Fruit fly (Drosophila melanogaster) whole organism: ENCODE measurements around the gene PIG-Wb.

ENCODE experiments used
- CG8478 ChIP-seq: fragments of >200 bp; optimal IDR thresholded peaks from 2 replicates; lab custom pipeline; 2018; ENCODE audit warnings: inconsistent platforms
- Dll ChIP-seq: fragments of >200 bp; optimal IDR thresholded peaks from 2 replicates; lab custom pipeline; 2017
- EcR ChIP-seq, 2 experiments: fragments of >200 bp; optimal IDR thresholded peaks; 2 replicates each; lab custom pipeline; 2017; ENCODE audit warnings: missing biosample characterization in 2 of 2, missing genetic modification characterization in 2 of 2, missing genetic modification reagents in 2 of 2
- pan ChIP-seq: fragments of >200 bp; optimal IDR thresholded peaks from 2 replicates; lab custom pipeline; 2017
- psq ChIP-seq: fragments of >200 bp; optimal IDR thresholded peaks from 2 replicates; lab custom pipeline; 2017
- usp ChIP-seq: fragments of >200 bp; optimal IDR thresholded peaks from 2 replicates; lab custom pipeline; 2017; ENCODE audit warnings: missing biosample characterization, missing genetic modification characterization, mixed read lengths

PIG-Wb gene

dm6 chr3L:1746338-1747199, 8.7 kb upstream of the PIG-Wb start, which contains the start of gene CG13921:
Gene CG13921 (plus strand): TSS chr3L:1746907.
- TF ChIP-seq psq (lab: Kevin White, UChicago) = no peak
- TF ChIP-seq EcR (GFP tag; optimal IDR thresholded peaks at IDR 0.05; lab: Kevin White, UChicago) = no peak
- no peak for TF ChIP-seq Dll (lab: Kevin White, UChicago)
- TF ChIP-seq usp (GFP tag; lab: Kevin White, UChicago) = no peak
- no peak for TF ChIP-seq pan (lab: Kevin White, UChicago)
- no peak for TF ChIP-seq CG8478 (lab: Kevin White, UChicago)

dm6 chr3L:1745432-1745831, 7.5 kb upstream of the PIG-Wb start:
- no peak for TF ChIP-seq usp (GFP tag; lab: Kevin White, UChicago)
- TF ChIP-seq Dll (lab: Kevin White, UChicago) = no peak
- no peak for TF ChIP-seq psq (lab: Kevin White, UChicago)
- TF ChIP-seq EcR (GFP tag; optimal IDR thresholded peaks at IDR 0.05; lab: Kevin White, UChicago) = no peak
- TF ChIP-seq CG8478 (lab: Kevin White, UChicago) = no peak
- TF ChIP-seq pan (lab: Kevin White, UChicago) = no peak

dm6 chr3L:1742552-1743097, 4.7 kb upstream of the PIG-Wb start:
- no peak for TF ChIP-seq Dll (lab: Kevin White, UChicago)
- TF ChIP-seq usp (GFP tag; lab: Kevin White, UChicago) = no peak
- TF ChIP-seq CG8478 (lab: Kevin White, UChicago) = no peak
- TF ChIP-seq EcR (GFP tag; optimal IDR thresholded peaks at IDR 0.05; lab: Kevin White, UChicago) = no peak
- no peak for TF ChIP-seq psq (lab: Kevin White, UChicago)
- TF ChIP-seq pan (lab: Kevin White, UChicago) = no peak

dm6 chr3L:1741655-1742551, 4.0 kb upstream of the PIG-Wb start:
- TF ChIP-seq Dll (lab: Kevin White, UChicago) (no peak), EcR (GFP tag; optimal IDR thresholded peaks at IDR 0.05; lab: Kevin White, UChicago) (no peak), psq (lab: Kevin White, UChicago) (no peak), usp (GFP tag; lab: Kevin White, UChicago) (no peak), CG8478 (lab: Kevin White, UChicago) (no peak), pan (lab: Kevin White, UChicago) (no peak)

- TF ChIP-seq CG8478 (lab: Kevin White, UChicago) = no peak
- TF ChIP-seq psq (lab: Kevin White, UChicago) = no peak
- TF ChIP-seq EcR (GFP tag; optimal IDR thresholded peaks at IDR 0.05; lab: Kevin White, UChicago) = no peak
These were observed 3.2 kb upstream of the PIG-Wb start for dm6 chr3L:1741107-1741506.

dm6 chr3L:1740129-1740975, 2.4 kb upstream of the PIG-Wb start:
- TF ChIP-seq CG8478 (lab: Kevin White, UChicago) (no peak), psq (lab: Kevin White, UChicago) (no peak), Dll (lab: Kevin White, UChicago) (no peak), pan (lab: Kevin White, UChicago) (no peak), usp (GFP tag; lab: Kevin White, UChicago) (no peak)

dm6 chr3L:1739522-1740128, 1.7 kb upstream of the PIG-Wb start:
- no peak for TF ChIP-seq EcR (GFP tag; optimal IDR thresholded peaks at IDR 0.05; lab: Kevin White, UChicago)
- no peak for TF ChIP-seq CG8478 (lab: Kevin White, UChicago)
- no peak for TF ChIP-seq Dll (lab: Kevin White, UChicago)
- no peak for TF ChIP-seq pan (lab: Kevin White, UChicago)
- TF ChIP-seq usp (GFP tag; lab: Kevin White, UChicago) = no peak
- no peak for TF ChIP-seq psq (lab: Kevin White, UChicago)

dm6 chr3L:1738375-1739328, 746 bp upstream of the PIG-Wb start, which contains the start of gene Gk2:
Gene Gk2 (plus strand): TSS chr3L:1738407.
- no peak for TF ChIP-seq pan (lab: Kevin White, UChicago)
- no peak for TF ChIP-seq Dll (lab: Kevin White, UChicago)
- no peak for TF ChIP-seq CG8478 (lab: Kevin White, UChicago)
- TF ChIP-seq usp (GFP tag; lab: Kevin White, UChicago) = no peak

dm6 chr3L:1735603-1736002, 2.3 kb downstream of the PIG-Wb start, which contains the start of gene Oseg4:
Gene Oseg4 (minus strand): TSS chr3L:1735767.
- TF ChIP-seq CG8478 (lab: Kevin White, UChicago) (no peak), EcR (GFP tag; optimal IDR thresholded peaks at IDR 0.05; lab: Kevin White, UChicago) (no peak), Dll (lab: Kevin White, UChicago) (no peak), psq (lab: Kevin White, UChicago) (no peak), usp (GFP tag; lab: Kevin White, UChicago) (no peak), pan (lab: Kevin White, UChicago) (no peak)
